Fruit fly (Drosophila melanogaster): ENCODE measurements around the gene Rbp9.

Gene Rbp9

dm6 chr2L:2979091-2979490 lies 24.5 kb downstream of the Rbp9 start, which contains the start of gene CG9643 (continued):
- TF ChIP-seq Hsf (GFP tag; optimal IDR thresholded peaks at IDR 0.05) = no peak
- no peak for TF ChIP-seq CG14050 (GFP tag; IDR thresholded peaks at IDR 0.05)
- no peak for TF ChIP-seq CG10462 (GFP tag; optimal IDR thresholded peaks at IDR 0.05)
- TF ChIP-seq chn (GFP tag; optimal IDR thresholded peaks at IDR 0.05) = no peak
- TF ChIP-seq CG17385 (GFP tag; optimal IDR thresholded peaks at IDR 0.05) = no peak
- TF ChIP-seq ab (GFP tag; optimal IDR thresholded peaks at IDR 0.05) = no peak
- TF ChIP-seq sug (tag; optimal IDR thresholded peaks at IDR 0.05) = peak; percentile 17
- TF ChIP-seq CG18476 (GFP tag; optimal IDR thresholded peaks at IDR 0.05) = no peak
- no peak for TF ChIP-seq CG12071 (GFP tag; optimal IDR thresholded peaks at IDR 0.05)
- no peak for TF ChIP-seq Nf-YC (tag; optimal IDR thresholded peaks at IDR 0.05)
- no peak for TF ChIP-seq Mad (GFP tag; optimal IDR thresholded peaks at IDR 0.05)
- TF ChIP-seq CG11723 (GFP tag; optimal IDR thresholded peaks at IDR 0.05) = no peak
- TF ChIP-seq mam (GFP tag; optimal IDR thresholded peaks at IDR 0.05) = no peak
- no peak for TF ChIP-seq ap (GFP tag; IDR thresholded peaks at IDR 0.05)
- TF ChIP-seq CG4282 (GFP tag; optimal IDR thresholded peaks at IDR 0.05) = no peak
- no peak for TF ChIP-seq CG2129 (GFP tag; IDR thresholded peaks at IDR 0.05; ENCODE audit: partially characterized antibody)
- no peak for TF ChIP-seq HHEX (GFP tag; optimal IDR thresholded peaks at IDR 0.05)
- TF ChIP-seq CG2199 (GFP tag; IDR thresholded peaks at IDR 0.05) = no peak
- TF ChIP-seq CG1792 (GFP tag; optimal IDR thresholded peaks at IDR 0.05) = no peak
- TF ChIP-seq CG16779 (GFP tag; IDR thresholded peaks at IDR 0.05) = no peak
- no peak for TF ChIP-seq kah (GFP tag; optimal IDR thresholded peaks at IDR 0.05)
- peak; percentile 8 for TF ChIP-seq Sin3A (optimal IDR thresholded peaks at IDR 0.05)
- no peak for TF ChIP-seq Myb (GFP tag; optimal IDR thresholded peaks at IDR 0.05)
- TF ChIP-seq jumu (GFP tag; optimal IDR thresholded peaks at IDR 0.05) = no peak
- no peak for TF ChIP-seq nerfin-1 (tag; optimal IDR thresholded peaks at IDR 0.05)
- no peak for TF ChIP-seq D19B (GFP tag; optimal IDR thresholded peaks at IDR 0.05)
- TF ChIP-seq dati (GFP tag; IDR thresholded peaks at IDR 0.05) = no peak
- peak; percentile 87 to 97 for TF ChIP-seq crp (GFP tag; optimal IDR thresholded peaks at IDR 0.05)
- no peak for TF ChIP-seq Rx (GFP tag; IDR thresholded peaks at IDR 0.05)
- no peak for TF ChIP-seq dan (GFP tag; IDR thresholded peaks at IDR 0.05)
- no peak for TF ChIP-seq tgo (GFP tag; IDR thresholded peaks at IDR 0.05)
- no peak for TF ChIP-seq Camta (GFP tag; optimal IDR thresholded peaks at IDR 0.05)
- peak; percentile 20 for TF ChIP-seq Med (GFP tag)
- TF ChIP-seq Dll (GFP tag; IDR thresholded peaks at IDR 0.05; ENCODE audit: partially characterized antibody) = 0 out of 4 replicates have a peak, but pooled peaks have one; percentile 43
- TF ChIP-seq CG11398 (GFP tag; optimal IDR thresholded peaks at IDR 0.05) = no peak
- TF ChIP-seq wek (GFP tag; optimal IDR thresholded peaks at IDR 0.05) = no peak
- no peak; the same call in 1 of the 2 replicates for TF ChIP-seq hbn (GFP tag; IDR thresholded peaks at IDR 0.05; ENCODE audit: partially characterized antibody)
- no peak for TF ChIP-seq CG31441 (GFP tag; IDR thresholded peaks at IDR 0.05)
- TF ChIP-seq pho (GFP tag; optimal IDR thresholded peaks at IDR 0.05) = no peak
- TF ChIP-seq HLH54F (GFP tag; optimal IDR thresholded peaks at IDR 0.05) = no peak
- TF ChIP-seq CG10654 (GFP tag; optimal IDR thresholded peaks at IDR 0.05) = no peak
- TF ChIP-seq CG10274 (GFP tag; optimal IDR thresholded peaks at IDR 0.05) = no peak
- no peak for TF ChIP-seq br (optimal IDR thresholded peaks at IDR 0.05)
- TF ChIP-seq rib (GFP tag; IDR thresholded peaks at IDR 0.05) = no peak
- TF ChIP-seq trem (tag; optimal IDR thresholded peaks at IDR 0.05) = peak; percentile 46
- TF ChIP-seq Taf1 (GFP tag; IDR thresholded peaks at IDR 0.05) = no peak
- no peak for TF ChIP-seq Fer3 (tag; optimal IDR thresholded peaks at IDR 0.05)
- TF ChIP-seq CG1603 (tag; optimal IDR thresholded peaks at IDR 0.05) = peak; percentile 100
- TF ChIP-seq zen (tag; optimal IDR thresholded peaks at IDR 0.05) = peak; percentile 19
- no peak for TF ChIP-seq Atf6 (GFP tag; IDR thresholded peaks at IDR 0.05)
- TF ChIP-seq Hr78 (GFP tag; optimal IDR thresholded peaks at IDR 0.05) = no peak
- TF ChIP-seq odd (GFP tag; optimal IDR thresholded peaks at IDR 0.05) = no peak
- peak; percentile 68 for TF ChIP-seq stwl (tag; optimal IDR thresholded peaks at IDR 0.05)

Measured in whole organism, embryonic.